Fruit fly (Drosophila melanogaster) whole organism, embryonic: ENCODE data around the gene Ae2.

Source experiments
- CG10543 ChIP-seq: fragments of 200-800 bp; sonication (Bioruptor generic); optimal IDR thresholded peaks from 3 replicates; lab custom pipeline; 2017; ENCODE audit warnings: missing biosample characterization, mild to moderate bottlenecking, missing genetic modification characterization, moderate library complexity
- CG11093 ChIP-seq: fragments of 200-800 bp; sonication (Bioruptor generic); IDR thresholded peaks from 3 replicates; pipeline ENCODE4 v1.3.6; 2022; ENCODE audit warnings: missing biosample characterization, missing genetic modification characterization
- CG11504 ChIP-seq: fragments of 200-800 bp; sonication (Bioruptor generic); optimal IDR thresholded peaks from 3 replicates; lab custom pipeline; 2019; ENCODE audit warnings: missing biosample characterization, mild to moderate bottlenecking, missing genetic modification characterization, moderate library complexity
- CG15269 ChIP-seq: fragments of 200-800 bp; sonication (Bioruptor generic); optimal IDR thresholded peaks from 2 replicates; lab custom pipeline; 2018; ENCODE audit warnings: missing biosample characterization, mild to moderate bottlenecking, missing genetic modification characterization, moderate library complexity
- CG1647 ChIP-seq: fragments of 200-800 bp; sonication (Bioruptor generic); optimal IDR thresholded peaks from 3 replicates; lab custom pipeline; 2016; ENCODE audit warnings: missing biosample characterization, missing genetic modification characterization
- CG18011 ChIP-seq: fragments of 200-800 bp; sonication (Bioruptor generic); optimal IDR thresholded peaks from 2 replicates; lab custom pipeline; 2017; ENCODE audit warnings: missing biosample characterization, missing genetic modification characterization, mild to moderate bottlenecking, moderate library complexity, missing genotype
- CG2129 ChIP-seq: fragments of 200-800 bp; sonication (Bioruptor generic); IDR thresholded peaks from 2 replicates; pipeline ENCODE4 v1.3.6; 2022; ENCODE audit warnings: missing biosample characterization, missing genetic modification characterization; ENCODE audit not compliant: partially characterized antibody
- CG2712 ChIP-seq: fragments of 200-800 bp; optimal IDR thresholded peaks from 3 replicates; lab custom pipeline; 2019; ENCODE audit warnings: missing biosample characterization, mild to moderate bottlenecking, missing genetic modification characterization, moderate library complexity
- CG30020 ChIP-seq: fragments of 200-800 bp; optimal IDR thresholded peaks from 2 replicates; lab custom pipeline; 2019; ENCODE audit warnings: missing biosample characterization, mild to moderate bottlenecking, missing genetic modification characterization, moderate library complexity
- CG3065 ChIP-seq: fragments of 200-800 bp; sonication (Bioruptor generic); optimal IDR thresholded peaks from 2 replicates; lab custom pipeline; 2016; ENCODE audit warnings: missing biosample characterization, missing genetic modification characterization
- CG31224 ChIP-seq: fragments of 200-800 bp; sonication (Bioruptor generic); IDR thresholded peaks from 2 replicates; pipeline ENCODE4 v1.3.6; 2022; ENCODE audit warnings: missing biosample characterization, missing genetic modification characterization
- CG33557 ChIP-seq: fragments of 200-800 bp; sonication (Bioruptor generic); optimal IDR thresholded peaks from 2 replicates; lab custom pipeline; 2019; ENCODE audit warnings: missing biosample characterization, mild to moderate bottlenecking, missing genetic modification characterization, moderate library complexity
- CG42726 ChIP-seq: fragments of 200-800 bp; sonication (Bioruptor generic); IDR thresholded peaks from 2 replicates; pipeline ENCODE4 v1.3.6; 2022; ENCODE audit warnings: missing biosample characterization, missing genetic modification characterization; ENCODE audit not compliant: partially characterized antibody
- CG4360 ChIP-seq: fragments of 200-800 bp; sonication (Bioruptor generic); IDR thresholded peaks from 2 replicates; pipeline ENCODE4 v1.3.6; 2022; ENCODE audit warnings: missing biosample characterization, missing genetic modification characterization
- CG43689 ChIP-seq: fragments of 200-800 bp; sonication (Bioruptor generic); IDR thresholded peaks from 2 replicates; pipeline ENCODE4 v1.3.6; 2022; ENCODE audit warnings: missing biosample characterization, missing genetic modification characterization
- CG5953 ChIP-seq: fragments of 200-800 bp; sonication (Bioruptor generic); IDR thresholded peaks from 2 replicates; pipeline ENCODE4 v1.3.6; 2022; ENCODE audit warnings: missing biosample characterization, missing genetic modification characterization
- CG6654 ChIP-seq: fragments of 200-800 bp; sonication (Bioruptor generic); optimal IDR thresholded peaks from 2 replicates; lab custom pipeline; 2017; ENCODE audit warnings: missing biosample characterization, mild to moderate bottlenecking, missing genetic modification characterization
- CG7839 ChIP-seq: fragments of 200-800 bp; sonication (Bioruptor generic); optimal IDR thresholded peaks from 3 replicates; lab custom pipeline; 2018; ENCODE audit warnings: missing biosample characterization, mild to moderate bottlenecking, missing genetic modification characterization, moderate library complexity
- CG8478 ChIP-seq: fragments of >200 bp; optimal IDR thresholded peaks from 2 replicates; lab custom pipeline; 2018
- CG9215 ChIP-seq: fragments of 200-800 bp; sonication (Bioruptor generic); IDR thresholded peaks from 2 replicates; pipeline ENCODE4 v1.3.6; 2022; ENCODE audit warnings: missing biosample characterization, missing genetic modification characterization
- Deaf1 ChIP-seq: fragments of 200-800 bp; optimal IDR thresholded peaks from 3 replicates; lab custom pipeline; 2019; ENCODE audit warnings: missing biosample characterization, mild to moderate bottlenecking, missing genetic modification characterization, moderate library complexity
- Drgx ChIP-seq: fragments of 200-800 bp; sonication (Bioruptor generic); IDR thresholded peaks from 2 replicates; pipeline ENCODE4 v1.3.6; 2022; ENCODE audit warnings: missing biosample characterization, missing genetic modification characterization
- Eip74EF ChIP-seq, 2 experiments: fragments of 200-800 bp in 1 of 2; fragments of >200 bp in 1 of 2; sonication (Bioruptor generic) in 1 of 2; optimal IDR thresholded peaks; 2 replicates each; lab custom pipeline; 2017 to 2019; ENCODE audit warnings: missing biosample characterization in 2 of 2, missing genetic modification characterization in 2 of 2, mild to moderate bottlenecking in 1 of 2, moderate library complexity in 1 of 2
- HLH3B ChIP-seq: fragments of 200-800 bp; sonication (Bioruptor generic); IDR thresholded peaks from 2 replicates; pipeline ENCODE4 v1.3.6; 2022; ENCODE audit warnings: missing biosample characterization, missing genetic modification characterization
- HLH4C ChIP-seq: fragments of 200-800 bp; sonication (Bioruptor generic); IDR thresholded peaks from 3 replicates; pipeline ENCODE4 v1.3.6; 2022; ENCODE audit warnings: missing biosample characterization, missing genetic modification characterization; ENCODE audit not compliant: partially characterized antibody
- Hr78 ChIP-seq, 2 experiments: fragments of 200-800 bp in 1 of 2; fragments of >200 bp in 1 of 2; sonication (Bioruptor generic) in 1 of 2; optimal IDR thresholded peaks; 2 replicates each; lab custom pipeline; 2017 to 2019; ENCODE audit warnings: missing biosample characterization in 2 of 2, missing genetic modification characterization in 2 of 2, mild to moderate bottlenecking in 1 of 2, moderate library complexity in 1 of 2
- Med ChIP-seq: fragments of 200-800 bp; sonication (Bioruptor generic); peaks from one replicate; lab custom pipeline; 2016; ENCODE audit warnings: missing biosample characterization, missing genetic modification characterization, mild to moderate bottlenecking, inconsistent platforms, moderate library complexity
- Nf-YC ChIP-seq: fragments of 200-800 bp; optimal IDR thresholded peaks from 3 replicates; lab custom pipeline; 2019; ENCODE audit warnings: missing biosample characterization, mild to moderate bottlenecking, missing genetic modification characterization, moderate library complexity
- Oli ChIP-seq: fragments of 200-800 bp; sonication (Bioruptor generic); optimal IDR thresholded peaks from 2 replicates; lab custom pipeline; 2018; ENCODE audit warnings: missing biosample characterization, mild to moderate bottlenecking, missing genetic modification characterization, moderate library complexity
- Pdp1 ChIP-seq, 2 experiments: fragments of 200-800 bp; sonication (Bioruptor generic); optimal IDR thresholded peaks; 3 replicates each; lab custom pipeline; 2016; ENCODE audit warnings: missing biosample characterization in 2 of 2, missing genetic modification characterization in 2 of 2, mild to moderate bottlenecking in 1 of 2, moderate library complexity in 1 of 2
- Xbp1 ChIP-seq: fragments of 200-800 bp; sonication (Bioruptor generic); optimal IDR thresholded peaks from 3 replicates; lab custom pipeline; 2016; ENCODE audit warnings: missing biosample characterization, mild to moderate bottlenecking, missing genetic modification characterization
- abd-A ChIP-seq: fragments of 200-800 bp; sonication (Bioruptor generic); optimal IDR thresholded peaks from 3 replicates; lab custom pipeline; 2019; ENCODE audit warnings: missing biosample characterization, mild to moderate bottlenecking, missing genetic modification characterization, moderate library complexity
- cad ChIP-seq: fragments of >200 bp; optimal IDR thresholded peaks from 2 replicates; lab custom pipeline; 2017; ENCODE audit warnings: missing biosample characterization, missing genetic modification characterization
- cg ChIP-seq: fragments of 200-800 bp; sonication (Bioruptor generic); optimal IDR thresholded peaks from 3 replicates; lab custom pipeline; 2019; ENCODE audit warnings: missing biosample characterization, mild to moderate bottlenecking, missing genetic modification characterization, moderate library complexity
- eve ChIP-seq, 2 experiments: fragments of >200 bp; optimal IDR thresholded peaks; 2 replicates each; lab custom pipeline; 2017; ENCODE audit warnings: missing biosample characterization in 2 of 2, missing genetic modification characterization in 2 of 2
- grau ChIP-seq: fragments of 200-800 bp; optimal IDR thresholded peaks from 3 replicates; lab custom pipeline; 2019; ENCODE audit warnings: missing biosample characterization, mild to moderate bottlenecking, missing genetic modification characterization, moderate library complexity
- gt ChIP-seq: fragments of 200-800 bp; sonication (Bioruptor generic); IDR thresholded peaks from 2 replicates; pipeline ENCODE4 v1.3.6; 2022; ENCODE audit warnings: missing biosample characterization, missing genetic modification characterization
- hkb ChIP-seq, 2 experiments: fragments of 200-800 bp in 1 of 2; fragments of >200 bp in 1 of 2; sonication (Bioruptor generic) in 1 of 2; IDR thresholded peaks in 1 of 2; optimal IDR thresholded peaks in 1 of 2; 2 replicates each; pipeline versions ENCODE4 v1.3.6 to Lab custom; 2017 to 2022; ENCODE audit warnings: missing biosample characterization in 1 of 2, missing genetic modification characterization in 1 of 2
- lab ChIP-seq: fragments of 200-800 bp; sonication (Bioruptor generic); optimal IDR thresholded peaks from 3 replicates; lab custom pipeline; 2017; ENCODE audit warnings: missing biosample characterization, missing genetic modification characterization, mild to moderate bottlenecking, moderate library complexity, missing genetic modification reagents
- lbe ChIP-seq: fragments of 200-800 bp; sonication (Bioruptor generic); optimal IDR thresholded peaks from 2 replicates; lab custom pipeline; 2016; ENCODE audit warnings: missing biosample characterization, mild to moderate bottlenecking, missing genetic modification characterization
- mirr ChIP-seq: fragments of 200-800 bp; sonication (Bioruptor generic); optimal IDR thresholded peaks from 3 replicates; lab custom pipeline; 2018; ENCODE audit warnings: missing biosample characterization, mild to moderate bottlenecking, missing genetic modification characterization
- pb ChIP-seq: fragments of 200-800 bp; sonication (Bioruptor generic); optimal IDR thresholded peaks from 3 replicates; lab custom pipeline; 2016; ENCODE audit warnings: missing biosample characterization, missing genetic modification characterization
- pho ChIP-seq: fragments of 200-800 bp; sonication (Bioruptor generic); optimal IDR thresholded peaks from 2 replicates; lab custom pipeline; 2016; ENCODE audit warnings: missing biosample characterization, missing genetic modification characterization
- psq ChIP-seq: fragments of 200-800 bp; sonication (Bioruptor generic); optimal IDR thresholded peaks from 2 replicates; lab custom pipeline; 2017; ENCODE audit warnings: missing biosample characterization, missing genetic modification characterization
- rib ChIP-seq: fragments of 200-800 bp; sonication (Bioruptor generic); IDR thresholded peaks from 2 replicates; pipeline ENCODE4 v1.3.6; 2022; ENCODE audit warnings: missing biosample characterization, missing genetic modification characterization
- sens ChIP-seq: fragments of 200-800 bp; sonication (Bioruptor generic); peaks from one replicate; lab custom pipeline; 2016; ENCODE audit warnings: missing biosample characterization, missing genetic modification characterization
- slbo ChIP-seq: fragments of 200-800 bp; sonication (Bioruptor generic); IDR thresholded peaks from 2 replicates; pipeline ENCODE4 v1.3.6; 2022; ENCODE audit warnings: missing biosample characterization, missing genetic modification characterization
- unpg ChIP-seq: fragments of 200-800 bp; sonication (Bioruptor generic); optimal IDR thresholded peaks from 3 replicates; lab custom pipeline; 2018; ENCODE audit warnings: missing biosample characterization, mild to moderate bottlenecking, missing genetic modification characterization, moderate library complexity
- zen ChIP-seq: fragments of 200-800 bp; sonication (Bioruptor generic); optimal IDR thresholded peaks from 3 replicates; lab custom pipeline; 2018; ENCODE audit warnings: missing biosample characterization, mild to moderate bottlenecking, missing genetic modification characterization, moderate library complexity

The Ae2 gene

dm6 chr3L:9763389-9763917, at the start of gene Ae2 (continued):
- TF ChIP-seq CG31224 (GFP tag; lab: Robert Waterston, UW) (no peak), CG6654 (GFP tag; lab: Kevin White, UChicago) (no peak), CG2712 (peak; percentile 10), pho (GFP tag; lab: Kevin White, UChicago) (peak; percentile 1), CG4360 (GFP tag; lab: Robert Waterston, UW) (peak; percentile 10; the same call in 1 of the 2 replicates), CG9215 (GFP tag; lab: Robert Waterston, UW) (no peak), HLH3B (GFP tag; lab: Robert Waterston, UW) (no peak), abd-A (tag; lab: Kevin White, UChicago) (peak; percentile 36), pb (GFP tag; lab: Kevin White, UChicago) (no peak), slbo (GFP tag; lab: Robert Waterston, UW) (peak; percentile 22; the same call in 1 of the 2 replicates), CG5953 (no peak), Pdp1 (GFP tag; optimal IDR thresholded peaks at IDR 0.05; lab: Kevin White, UChicago) (peak in 1 of 2 experiments; percentile 55), eve (GFP tag; optimal IDR thresholded peaks at IDR 0.05; lab: Kevin White, UChicago) (no peak), zen (no peak), Deaf1 (tag; lab: Kevin White, UChicago) (peak; percentile 84), cg (GFP tag; lab: Kevin White, UChicago) (peak; percentile 59), Eip74EF (GFP tag; optimal IDR thresholded peaks at IDR 0.05; lab: Kevin White, UChicago) (peak in 1 of 2 experiments; percentile 45), Drgx (GFP tag; lab: Robert Waterston, UW) (no peak), CG11093 (GFP tag; lab: Robert Waterston, UW) (no peak), Nf-YC (tag; lab: Kevin White, UChicago) (peak; percentile 17), CG1647 (GFP tag; lab: Kevin White, UChicago) (no peak), CG18011 (GFP tag; lab: Kevin White, UChicago) (no peak), rib (GFP tag; lab: Robert Waterston, UW) (peak; percentile 51; the same call in 1 of the 2 replicates), CG10543 (peak; percentile 40), CG30020 (no peak), sens (GFP tag; lab: Kevin White, UChicago) (peak; percentile 46), lbe (GFP tag; lab: Kevin White, UChicago) (peak; percentile 10), psq (GFP tag; lab: Kevin White, UChicago) (peak; percentile 92), HLH4C (GFP tag; lab: Robert Waterston, UW) (no peak), CG15269 (tag; lab: Kevin White, UChicago) (peak; percentile 24), CG11504 (tag; lab: Kevin White, UChicago) (peak; percentile 37), unpg (GFP tag; lab: Kevin White, UChicago) (no peak), grau (tag; lab: Kevin White, UChicago) (peak; percentile 3), CG43689 (GFP tag; lab: Robert Waterston, UW) (0 out of 2 replicates have a peak, but pooled peaks have one; percentile 5), Med (GFP tag; lab: Kevin White, UChicago) (peak; percentile 85), lab (peak; percentile 26), CG2129 (GFP tag; lab: Robert Waterston, UW) (no peak)

dm6 chr3L:9713828-9714536, 49.4 kb upstream of the Ae2 start, which contains the start of gene vsg:
vsg (plus strand) TSS chr3L:9714324.
- TF ChIP-seq Hr78 (GFP tag; optimal IDR thresholded peaks at IDR 0.05; lab: Kevin White, UChicago): peak in 1 of 2 experiments; percentile 56
- no peak for TF ChIP-seq hkb (optimal IDR thresholded peaks at IDR 0.05; lab: Kevin White, UChicago)
- TF ChIP-seq hkb (GFP tag; IDR thresholded peaks at IDR 0.05; lab: Robert Waterston, UW): peak; percentile 53; the same call in 1 of the 2 replicates
- TF ChIP-seq CG33557: peak; percentile 75
- no peak for TF ChIP-seq cad (GFP tag; lab: Kevin White, UChicago)
- peak; percentile 13 for TF ChIP-seq CG3065 (GFP tag; lab: Kevin White, UChicago)
- peak; percentile 88 for TF ChIP-seq CG7839 (tag; lab: Kevin White, UChicago)
- peak; percentile 78 for TF ChIP-seq Xbp1 (GFP tag; lab: Kevin White, UChicago)
- TF ChIP-seq gt (GFP tag; lab: Robert Waterston, UW): no peak
- no peak for TF ChIP-seq CG8478 (lab: Kevin White, UChicago)
- TF ChIP-seq Oli: peak; percentile 81
- TF ChIP-seq mirr (GFP tag; lab: Kevin White, UChicago): no peak
- TF ChIP-seq CG42726 (GFP tag; lab: Robert Waterston, UW): peak; percentile 93
